Worm (Caenorhabditis elegans) whole organism, midembryonic: ENCODE measurements around the gene F29B9.8.

Source experiments
- cog-1 ChIP-seq: sonication (generic microtip); optimal IDR thresholded peaks from 2 replicates; lab custom pipeline; 2016; ENCODE audit warnings: missing genetic modification characterization, missing compliant biosample characterization
- ref-1 ChIP-seq: fragments of 200-800 bp; sonication (Bioruptor generic); conservative IDR thresholded peaks from 2 replicates; pipeline ENCODE4 v1.3.6; 2022; ENCODE audit warnings: missing genetic modification reagents, missing genetic modification characterization, missing compliant biosample characterization

DNA sequence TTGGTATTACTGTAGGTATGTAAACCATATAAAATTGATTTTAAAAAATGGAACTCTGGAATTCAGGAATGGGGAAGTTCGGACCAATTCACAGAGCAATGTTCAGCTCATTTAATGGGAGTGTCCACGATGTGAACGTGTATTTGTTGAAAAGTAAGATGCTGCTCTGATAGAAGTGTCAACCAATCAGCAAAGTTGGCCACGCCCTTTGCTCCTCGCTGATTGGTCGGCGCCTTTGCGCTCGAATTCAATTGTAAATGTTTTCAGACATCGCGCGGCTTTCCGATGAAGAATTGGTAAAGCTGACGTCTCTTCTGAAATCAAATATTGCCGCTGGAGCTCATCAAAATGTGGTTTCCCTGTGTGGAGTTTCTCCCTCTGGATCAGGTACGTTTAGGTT lies 35.7 kb downstream of the F29B9.8 start:
- TF ChIP-seq ref-1 (GFP tag; lab: Robert Waterston, UW) (no peak), cog-1 (no peak)
